Worm (Caenorhabditis elegans) whole organism, mixed stage, embryonic: ENCODE results near the gene dig-1.

Experiments used
- ces-1 ChIP-seq: fragments of 150-350 bp; optimal IDR thresholded peaks from 2 replicates; lab custom pipeline; 2014; ENCODE audit warnings: missing biosample characterization, missing genetic modification reagents, missing genetic modification characterization
- lin-32 ChIP-seq: fragments of 200-800 bp; sonication (Bioruptor generic); optimal IDR thresholded peaks from 2 replicates; lab custom pipeline; 2018; ENCODE audit warnings: mild to moderate bottlenecking, missing genetic modification characterization, missing compliant biosample characterization
- lsy-2 ChIP-seq: fragments of 150-350 bp; optimal IDR thresholded peaks from 2 replicates; lab custom pipeline; 2014; ENCODE audit warnings: missing biosample characterization, missing genetic modification characterization
- nhr-28 ChIP-seq: fragments of 150-350 bp; optimal IDR thresholded peaks from 2 replicates; lab custom pipeline; 2014; ENCODE audit warnings: missing biosample characterization, missing genetic modification characterization
- pha-4 ChIP-seq: fragments of 150-350 bp; optimal IDR thresholded peaks from 2 replicates; lab custom pipeline; 2018; ENCODE audit warnings: missing biosample characterization, missing genetic modification reagents, missing genetic modification characterization
- snpc-4 ChIP-seq: fragments of 150-350 bp; optimal IDR thresholded peaks from 2 replicates; lab custom pipeline; 2014; ENCODE audit warnings: missing biosample characterization, missing genetic modification characterization
- unc-39 ChIP-seq: fragments of 150-350 bp; optimal IDR thresholded peaks from 2 replicates; lab custom pipeline; 2014; ENCODE audit warnings: missing biosample characterization, missing genetic modification characterization
- unc-62 ChIP-seq: fragments of 150-350 bp; optimal IDR thresholded peaks from 2 replicates; lab custom pipeline; 2014; ENCODE audit warnings: missing biosample characterization, missing genetic modification reagents, missing genetic modification characterization
- ztf-11 ChIP-seq: fragments of 150-350 bp; optimal IDR thresholded peaks from 2 replicates; lab custom pipeline; 2014; ENCODE audit warnings: missing biosample characterization, missing genetic modification characterization

- TF ChIP-seq unc-62, result no peak
- no peak for TF ChIP-seq unc-39 (tag; lab: Kevin White, UChicago)
- peak; percentile 21 for TF ChIP-seq lin-32 (GFP tag; lab: Kevin White, UChicago)
- no peak for TF ChIP-seq ztf-11 (tag; lab: Kevin White, UChicago)
- TF ChIP-seq snpc-4 (tag; lab: Kevin White, UChicago), result no peak
- no peak for TF ChIP-seq pha-4 (tag; lab: Kevin White, UChicago)
- TF ChIP-seq lsy-2 (tag; lab: Kevin White, UChicago), result no peak
- no peak for TF ChIP-seq ces-1 (GFP tag; lab: Kevin White, UChicago)
- TF ChIP-seq nhr-28 (tag; lab: Kevin White, UChicago), result no peak
These were observed 59.3 kb downstream of the dig-1 start for ce11 chrIII:6805397-6805796.
